Comparison of ENCODE assay signal across 1 fruit fly cellular context in the genomic region with DNA sequence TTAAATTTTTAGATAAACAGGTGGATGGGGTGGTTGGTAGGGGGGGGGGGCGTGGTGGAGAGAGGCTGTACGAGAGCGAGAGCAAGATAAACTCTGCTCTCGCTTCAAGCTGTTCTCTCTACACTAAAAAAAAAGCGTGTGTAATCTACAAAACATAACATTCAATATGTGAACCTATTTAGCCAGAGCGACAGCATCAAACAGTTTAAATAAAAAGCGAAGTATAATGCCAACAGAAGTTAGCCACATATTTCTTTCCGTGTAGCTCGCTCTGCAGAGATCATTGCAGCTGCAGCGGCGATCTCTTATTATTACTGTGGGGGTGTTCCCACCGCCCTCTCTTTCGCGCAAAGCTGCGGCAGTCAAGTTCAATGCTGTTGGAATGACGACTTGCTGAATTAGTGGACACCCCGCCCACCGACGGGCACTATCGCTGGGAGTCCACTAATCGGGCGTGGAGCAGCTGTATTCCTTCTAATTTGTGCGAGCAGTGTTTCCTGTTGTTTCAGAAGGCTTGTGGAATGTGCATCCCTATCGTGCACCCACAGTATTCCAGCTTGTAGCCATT.
TF ChIP-seq lines count a peak whose summit lies in the region.

CG2930 (plus strand) TSS at position 518 of the 568 bp plus-strand sequence.

TF ChIP-seq in whole organism, embryonic, 481 proteins besides CTCF, POLR2A, EP300 and RAD21 (continued from another document and continues in another):
- peak; percentile 65 for TF ChIP-seq CG12155 (GFP tag; optimal IDR thresholded peaks at IDR 0.05; lab: Kevin White, UChicago)
- peak; percentile 54 for TF ChIP-seq CG15011 (GFP tag; optimal IDR thresholded peaks at IDR 0.05; lab: Kevin White, UChicago)
- TF ChIP-seq gce (GFP tag; IDR thresholded peaks at IDR 0.05; lab: Robert Waterston, UW): peak; percentile 88; the same call in 2 of the 3 replicates
- peak; percentile 72; the same call in 2 of the 3 replicates for TF ChIP-seq Dbx (GFP tag; IDR thresholded peaks at IDR 0.05; lab: Robert Waterston, UW)
- no peak for TF ChIP-seq zfh2 (GFP tag; optimal IDR thresholded peaks at IDR 0.05; lab: Kevin White, UChicago)
- TF ChIP-seq Hr78 (GFP tag; optimal IDR thresholded peaks at IDR 0.05; lab: Kevin White, UChicago): peak in 1 of 2 experiments; percentile 35
- TF ChIP-seq CG32772 (GFP tag; IDR thresholded peaks at IDR 0.05; lab: Robert Waterston, UW): peak; percentile 89
- peak; percentile 34 for TF ChIP-seq CG4282 (GFP tag; optimal IDR thresholded peaks at IDR 0.05; lab: Kevin White, UChicago)
- peak; percentile 55 for TF ChIP-seq CG31365 (tag; optimal IDR thresholded peaks at IDR 0.05; lab: Kevin White, UChicago)
- peak; percentile 84 for TF ChIP-seq Six4 (GFP tag; optimal IDR thresholded peaks at IDR 0.05; lab: Kevin White, UChicago)
- TF ChIP-seq Sin3A (optimal IDR thresholded peaks at IDR 0.05; lab: Kevin White, UChicago): no peak
- TF ChIP-seq shn (GFP tag; optimal IDR thresholded peaks at IDR 0.05; lab: Kevin White, UChicago): peak; percentile 73
- peak; percentile 76 for TF ChIP-seq CG4707 (GFP tag; optimal IDR thresholded peaks at IDR 0.05; lab: Kevin White, UChicago)
- no peak for TF ChIP-seq Hey (tag; optimal IDR thresholded peaks at IDR 0.05; lab: Kevin White, UChicago)
- TF ChIP-seq CG14667 (GFP tag; IDR thresholded peaks at IDR 0.05; lab: Robert Waterston, UW): peak; percentile 82
- peak; percentile 48 for TF ChIP-seq p53 (GFP tag; optimal IDR thresholded peaks at IDR 0.05; lab: Kevin White, UChicago)
- no peak for TF ChIP-seq Opbp (GFP tag; IDR thresholded peaks at IDR 0.05; lab: Robert Waterston, UW; ENCODE audit: partially characterized antibody)
- TF ChIP-seq HmgZ (tag; optimal IDR thresholded peaks at IDR 0.05; lab: Kevin White, UChicago): peak; percentile 28
- TF ChIP-seq hth (optimal IDR thresholded peaks at IDR 0.05; lab: Kevin White, UChicago): no peak
- TF ChIP-seq unc-4 (GFP tag; IDR thresholded peaks at IDR 0.05; lab: Robert Waterston, UW; ENCODE audit: partially characterized antibody): no peak
- peak; percentile 60 for TF ChIP-seq gsb (GFP tag; IDR thresholded peaks at IDR 0.05; lab: Robert Waterston, UW)
- no peak for TF ChIP-seq CG13287 (GFP tag; IDR thresholded peaks at IDR 0.05; lab: Robert Waterston, UW; ENCODE audit: partially characterized antibody)
- TF ChIP-seq Hsf (GFP tag; optimal IDR thresholded peaks at IDR 0.05; lab: Kevin White, UChicago): peak; percentile 83
- no peak for TF ChIP-seq Neu2 (GFP tag; optimal IDR thresholded peaks at IDR 0.05; lab: Kevin White, UChicago; ENCODE audit: borderline replicate concordance)
- peak; percentile 74 for TF ChIP-seq grau (tag; optimal IDR thresholded peaks at IDR 0.05; lab: Kevin White, UChicago)
- TF ChIP-seq Sry-δ (GFP tag; optimal IDR thresholded peaks at IDR 0.05; lab: Kevin White, UChicago): peak; percentile 59
- TF ChIP-seq PHDP (tag; optimal IDR thresholded peaks at IDR 0.05; lab: Kevin White, UChicago): peak; percentile 79
- TF ChIP-seq chn (GFP tag; optimal IDR thresholded peaks at IDR 0.05; lab: Kevin White, UChicago): peak; percentile 79
- TF ChIP-seq CG30431 (GFP tag; optimal IDR thresholded peaks at IDR 0.05; lab: Kevin White, UChicago): peak; percentile 86
- TF ChIP-seq Antp (GFP tag; optimal IDR thresholded peaks at IDR 0.05; lab: Kevin White, UChicago): peak; percentile 84
- TF ChIP-seq CG7556 (GFP tag; optimal IDR thresholded peaks at IDR 0.05; lab: Kevin White, UChicago): peak; percentile 75
- TF ChIP-seq CG8359 (GFP tag; optimal IDR thresholded peaks at IDR 0.05; lab: Kevin White, UChicago; ENCODE audit: borderline replicate concordance): peak; percentile 65
- TF ChIP-seq pita (GFP tag; optimal IDR thresholded peaks at IDR 0.05; lab: Kevin White, UChicago): no peak
- TF ChIP-seq CG4328 (GFP tag; optimal IDR thresholded peaks at IDR 0.05; lab: Kevin White, UChicago): no peak
- TF ChIP-seq vnd (GFP tag; IDR thresholded peaks at IDR 0.05; lab: Robert Waterston, UW; ENCODE audit: partially characterized antibody): no peak
- TF ChIP-seq ara (GFP tag; IDR thresholded peaks at IDR 0.05; lab: Robert Waterston, UW): peak; percentile 93
- TF ChIP-seq lab (GFP tag; optimal IDR thresholded peaks at IDR 0.05; lab: Kevin White, UChicago): peak; percentile 86
- TF ChIP-seq Dek (tag; optimal IDR thresholded peaks at IDR 0.05; lab: Kevin White, UChicago): peak; percentile 65
- TF ChIP-seq HLH54F (GFP tag; optimal IDR thresholded peaks at IDR 0.05; lab: Kevin White, UChicago): peak; percentile 55
- TF ChIP-seq HLHmδ (GFP tag; optimal IDR thresholded peaks at IDR 0.05; lab: Kevin White, UChicago): no peak
- peak; percentile 77 to 84 for TF ChIP-seq Pdp1 (GFP tag; optimal IDR thresholded peaks at IDR 0.05; lab: Kevin White, UChicago)
- TF ChIP-seq NFAT (GFP tag; IDR thresholded peaks at IDR 0.05; lab: Robert Waterston, UW): peak; percentile 60
- no peak for TF ChIP-seq zen2 (GFP tag; IDR thresholded peaks at IDR 0.05; lab: Robert Waterston, UW; ENCODE audit: partially characterized antibody)
- TF ChIP-seq D (optimal IDR thresholded peaks at IDR 0.05; lab: Kevin White, UChicago): no peak
- TF ChIP-seq D (GFP tag; optimal IDR thresholded peaks at IDR 0.05; lab: Kevin White, UChicago): peak; percentile 84
- TF ChIP-seq inv (GFP tag; IDR thresholded peaks at IDR 0.05; lab: Robert Waterston, UW; ENCODE audit: partially characterized antibody): no peak
- peak; percentile 47 for TF ChIP-seq eyg (GFP tag; optimal IDR thresholded peaks at IDR 0.05; lab: Kevin White, UChicago)
- TF ChIP-seq ems (GFP tag; optimal IDR thresholded peaks at IDR 0.05; lab: Kevin White, UChicago): peak; percentile 69
- TF ChIP-seq YL-1 (GFP tag; optimal IDR thresholded peaks at IDR 0.05; lab: Kevin White, UChicago): peak; percentile 15
- peak; percentile 82 for TF ChIP-seq Rfx (GFP tag; IDR thresholded peaks at IDR 0.05; lab: Robert Waterston, UW)
- TF ChIP-seq Dp (GFP tag; optimal IDR thresholded peaks at IDR 0.05; lab: Kevin White, UChicago): no peak
- peak; percentile 74; the same call in 1 of the 2 replicates for TF ChIP-seq seq (GFP tag; IDR thresholded peaks at IDR 0.05; lab: Robert Waterston, UW)
- peak; percentile 57 for TF ChIP-seq CG3281 (GFP tag; optimal IDR thresholded peaks at IDR 0.05; lab: Kevin White, UChicago)
- peak; percentile 81 for TF ChIP-seq ssp (GFP tag; IDR thresholded peaks at IDR 0.05; lab: Robert Waterston, UW)
- TF ChIP-seq kni (GFP tag; optimal IDR thresholded peaks at IDR 0.05; lab: Kevin White, UChicago): no peak
- TF ChIP-seq onecut (GFP tag; IDR thresholded peaks at IDR 0.05; lab: Robert Waterston, UW): peak; percentile 85
- TF ChIP-seq CG7786 (GFP tag; optimal IDR thresholded peaks at IDR 0.05; lab: Kevin White, UChicago): peak; percentile 74
- peak; percentile 62; the same call in 1 of the 2 replicates for TF ChIP-seq Lim3 (GFP tag; IDR thresholded peaks at IDR 0.05; lab: Robert Waterston, UW)
- 0 out of 2 replicates have a peak, but pooled peaks have one; percentile 13 for TF ChIP-seq bbx (GFP tag; IDR thresholded peaks at IDR 0.05; lab: Robert Waterston, UW; ENCODE audit: partially characterized antibody)
- no peak for TF ChIP-seq CG15479 (GFP tag; optimal IDR thresholded peaks at IDR 0.05; lab: Kevin White, UChicago)
- TF ChIP-seq ci (GFP tag; IDR thresholded peaks at IDR 0.05; lab: Robert Waterston, UW): peak; percentile 96
- no peak for TF ChIP-seq HmgD (GFP tag; optimal IDR thresholded peaks at IDR 0.05; lab: Kevin White, UChicago)
- peak; percentile 50 for TF ChIP-seq CG2120 (GFP tag; optimal IDR thresholded peaks at IDR 0.05; lab: Kevin White, UChicago)
- TF ChIP-seq CG17359 (tag; optimal IDR thresholded peaks at IDR 0.05; lab: Kevin White, UChicago): peak; percentile 87
- no peak for TF ChIP-seq BEAF-32 (GFP tag; optimal IDR thresholded peaks at IDR 0.05; lab: Kevin White, UChicago)
- no peak for TF ChIP-seq nerfin-2 (GFP tag; IDR thresholded peaks at IDR 0.05; lab: Robert Waterston, UW; ENCODE audit: partially characterized antibody)
- peak; percentile 65 for TF ChIP-seq scrt (GFP tag; optimal IDR thresholded peaks at IDR 0.05; lab: Kevin White, UChicago)
- peak; percentile 83 for TF ChIP-seq bcd (GFP tag; optimal IDR thresholded peaks at IDR 0.05; lab: Kevin White, UChicago)
- TF ChIP-seq vvl (GFP tag; IDR thresholded peaks at IDR 0.05; lab: Robert Waterston, UW): peak; percentile 96
- peak; percentile 92 for TF ChIP-seq CG34422 (GFP tag; IDR thresholded peaks at IDR 0.05; lab: Robert Waterston, UW)
- no peak for TF ChIP-seq CG17912 (GFP tag; optimal IDR thresholded peaks at IDR 0.05; lab: Kevin White, UChicago)
- TF ChIP-seq CG42726 (GFP tag; IDR thresholded peaks at IDR 0.05; lab: Robert Waterston, UW; ENCODE audit: partially characterized antibody): no peak
- TF ChIP-seq sd (tag; optimal IDR thresholded peaks at IDR 0.05; lab: Kevin White, UChicago): no peak
- TF ChIP-seq Bteb2 (GFP tag; optimal IDR thresholded peaks at IDR 0.05; lab: Kevin White, UChicago): peak; percentile 32
- TF ChIP-seq mld (GFP tag; IDR thresholded peaks at IDR 0.05; lab: Robert Waterston, UW; ENCODE audit: partially characterized antibody): no peak
- TF ChIP-seq Mad (GFP tag; optimal IDR thresholded peaks at IDR 0.05; lab: Kevin White, UChicago): peak; percentile 74
- TF ChIP-seq ac (GFP tag; optimal IDR thresholded peaks at IDR 0.05; lab: Kevin White, UChicago): peak; percentile 45
- peak; percentile 89; the same call in 2 of the 3 replicates for TF ChIP-seq CG2199 (GFP tag; IDR thresholded peaks at IDR 0.05; lab: Robert Waterston, UW)
- TF ChIP-seq CG8924 (tag; optimal IDR thresholded peaks at IDR 0.05; lab: Kevin White, UChicago): peak; percentile 79
- peak; percentile 83 for TF ChIP-seq CG9609 (GFP tag; optimal IDR thresholded peaks at IDR 0.05; lab: Kevin White, UChicago)
- TF ChIP-seq CG12071 (GFP tag; optimal IDR thresholded peaks at IDR 0.05; lab: Kevin White, UChicago): peak; percentile 79
- no peak for TF ChIP-seq CG3995 (GFP tag; optimal IDR thresholded peaks at IDR 0.05; lab: Kevin White, UChicago)
- peak; percentile 84 for TF ChIP-seq CG16863 (GFP tag; optimal IDR thresholded peaks at IDR 0.05; lab: Kevin White, UChicago)
- peak; percentile 12 for TF ChIP-seq CG7271 (tag; optimal IDR thresholded peaks at IDR 0.05; lab: Kevin White, UChicago)
- TF ChIP-seq CG31224 (GFP tag; IDR thresholded peaks at IDR 0.05; lab: Robert Waterston, UW): 0 out of 2 replicates have a peak, but pooled peaks have one; percentile 27
- TF ChIP-seq ase (GFP tag; IDR thresholded peaks at IDR 0.05; lab: Robert Waterston, UW): peak; percentile 89
- TF ChIP-seq chinmo (GFP tag; IDR thresholded peaks at IDR 0.05; lab: Robert Waterston, UW; ENCODE audit: partially characterized antibody): no peak
- peak; percentile 67 for TF ChIP-seq nerfin-1 (tag; optimal IDR thresholded peaks at IDR 0.05; lab: Kevin White, UChicago)
- TF ChIP-seq odd (GFP tag; optimal IDR thresholded peaks at IDR 0.05; lab: Kevin White, UChicago): peak; percentile 69
- TF ChIP-seq B-H1 (GFP tag; IDR thresholded peaks at IDR 0.05; lab: Robert Waterston, UW): peak; percentile 81
- peak; percentile 91 for TF ChIP-seq so (GFP tag; IDR thresholded peaks at IDR 0.05; lab: Robert Waterston, UW)
- TF ChIP-seq Oaz (GFP tag; IDR thresholded peaks at IDR 0.05; lab: Robert Waterston, UW): peak; percentile 82
- peak; percentile 74 for TF ChIP-seq CG17186 (GFP tag; optimal IDR thresholded peaks at IDR 0.05; lab: Kevin White, UChicago)
- peak; percentile 83 for TF ChIP-seq CG1024 (GFP tag; IDR thresholded peaks at IDR 0.05; lab: Robert Waterston, UW)
- TF ChIP-seq CG3838 (GFP tag; optimal IDR thresholded peaks at IDR 0.05; lab: Kevin White, UChicago): peak; percentile 21
- peak; percentile 76 for TF ChIP-seq CG43689 (GFP tag; IDR thresholded peaks at IDR 0.05; lab: Robert Waterston, UW)
- TF ChIP-seq CG6683 (GFP tag; optimal IDR thresholded peaks at IDR 0.05; lab: Kevin White, UChicago): peak; percentile 54
- peak; percentile 82 for TF ChIP-seq sim (GFP tag; IDR thresholded peaks at IDR 0.05; lab: Robert Waterston, UW)
- TF ChIP-seq nmo (GFP tag; optimal IDR thresholded peaks at IDR 0.05; lab: Kevin White, UChicago): peak; percentile 86
- TF ChIP-seq Optix (GFP tag; IDR thresholded peaks at IDR 0.05; lab: Robert Waterston, UW): peak; percentile 90
- no peak for TF ChIP-seq Poxn (GFP tag; IDR thresholded peaks at IDR 0.05; lab: Robert Waterston, UW)
- TF ChIP-seq az2 (GFP tag; optimal IDR thresholded peaks at IDR 0.05; lab: Kevin White, UChicago): peak; percentile 87
- peak; percentile 70 for TF ChIP-seq CG33213 (GFP tag; optimal IDR thresholded peaks at IDR 0.05; lab: Kevin White, UChicago)
- TF ChIP-seq CG14441 (GFP tag; IDR thresholded peaks at IDR 0.05; lab: Robert Waterston, UW): peak; percentile 90
- peak; percentile 75 for TF ChIP-seq gcm (GFP tag; optimal IDR thresholded peaks at IDR 0.05; lab: Kevin White, UChicago)
- peak; percentile 74 for TF ChIP-seq CG10267 (tag; optimal IDR thresholded peaks at IDR 0.05; lab: Kevin White, UChicago)
- no peak for TF ChIP-seq gro (GFP tag; optimal IDR thresholded peaks at IDR 0.05; lab: Kevin White, UChicago)
- TF ChIP-seq Xrp1 (GFP tag; IDR thresholded peaks at IDR 0.05; lab: Robert Waterston, UW): peak; percentile 93
- peak; percentile 69 for TF ChIP-seq CG11247 (GFP tag; IDR thresholded peaks at IDR 0.05; lab: Robert Waterston, UW)
- TF ChIP-seq CG2889 (GFP tag; IDR thresholded peaks at IDR 0.05; lab: Robert Waterston, UW): peak; percentile 76; the same call in 2 of the 3 replicates
- TF ChIP-seq CG11723 (GFP tag; optimal IDR thresholded peaks at IDR 0.05; lab: Kevin White, UChicago): peak; percentile 70
- no peak for TF ChIP-seq tna (GFP tag; IDR thresholded peaks at IDR 0.05; lab: Robert Waterston, UW; ENCODE audit: partially characterized antibody)
- peak; percentile 58 for TF ChIP-seq psq (GFP tag; optimal IDR thresholded peaks at IDR 0.05; lab: Kevin White, UChicago)
- TF ChIP-seq esg (GFP tag; conservative IDR thresholded peaks at IDR 0.05; lab: Robert Waterston, UW): peak; percentile 81
- no peak for TF ChIP-seq sna (GFP tag; IDR thresholded peaks at IDR 0.05; lab: Robert Waterston, UW; ENCODE audit: partially characterized antibody)
- peak; percentile 78 for TF ChIP-seq CG10209 (GFP tag; optimal IDR thresholded peaks at IDR 0.05; lab: Kevin White, UChicago)
- TF ChIP-seq MESR4 (GFP tag; optimal IDR thresholded peaks at IDR 0.05; lab: Kevin White, UChicago): peak; percentile 13
- peak; percentile 94 for TF ChIP-seq chm (GFP tag; IDR thresholded peaks at IDR 0.05; lab: Robert Waterston, UW)
- peak; percentile 78 for TF ChIP-seq CG3407 (GFP tag; optimal IDR thresholded peaks at IDR 0.05; lab: Kevin White, UChicago)
- TF ChIP-seq CG7987 (GFP tag; optimal IDR thresholded peaks at IDR 0.05; lab: Kevin White, UChicago): peak; percentile 43
- no peak for TF ChIP-seq Dip3 (GFP tag; optimal IDR thresholded peaks at IDR 0.05; lab: Kevin White, UChicago)
- TF ChIP-seq tap (tag; optimal IDR thresholded peaks at IDR 0.05; lab: Kevin White, UChicago): peak; percentile 72
